Worm (Caenorhabditis elegans) whole organism, L1 larva: ENCODE results near the gene sra-8.

Source experiments
- lin-13 ChIP-seq: fragments of 150-350 bp; optimal IDR thresholded peaks from 2 replicates; lab custom pipeline; 2014; ENCODE audit warnings: missing biosample characterization, missing genetic modification reagents, missing genetic modification characterization
- pqm-1 ChIP-seq: sonication (generic microtip); optimal IDR thresholded peaks from 3 replicates; lab custom pipeline; 2017; ENCODE audit warnings: missing biosample characterization, missing genetic modification characterization
- unc-98 ChIP-seq: fragments of 200-800 bp; sonication (Bioruptor generic); IDR thresholded peaks from 2 replicates; pipeline ENCODE4 v1.3.6; 2022; ENCODE audit warnings: missing genetic modification characterization, missing compliant biosample characterization

- TF ChIP-seq pqm-1 (tag; lab: Kevin White, UChicago) (no peak), unc-98 (GFP tag; lab: Robert Waterston, UW) (no peak), lin-13 (GFP tag; lab: Kevin White, UChicago) (no peak)
Observed at ce11 chrII:9537429-9537828, at the start of gene sra-8.
